Worm (Caenorhabditis elegans) whole organism, L4/young adult: ENCODE results near the gene R02D5.3.

Experiments used
- W03F9.2 ChIP-seq: fragments of 150-350 bp; optimal IDR thresholded peaks from 2 replicates; lab custom pipeline; 2014; ENCODE audit warnings: missing biosample characterization, missing genetic modification characterization
- dao-5 ChIP-seq: sonication (generic microtip); optimal IDR thresholded peaks from 2 replicates; lab custom pipeline; 2016; ENCODE audit warnings: missing genotype, missing genetic modification characterization, moderate library complexity, missing compliant biosample characterization
- him-1 ChIP-seq: sonication (generic microtip); optimal IDR thresholded peaks from 2 replicates; lab custom pipeline; 2016; ENCODE audit warnings: missing genotype, missing genetic modification reagents, missing genetic modification characterization, missing compliant biosample characterization

ce11 chrV:14519268-14519667, 36.3 kb downstream of the R02D5.3 start, which contains the start of gene R02D5.8:
- TF ChIP-seq him-1 (no peak), W03F9.2 (no peak), dao-5 (tag; lab: Kevin White, UChicago) (no peak)
